Worm (Caenorhabditis elegans) whole organism, young adult: ENCODE measurements around the gene ssup-72.

Experiments used
- B0019.2 ChIP-seq: fragments of 200-800 bp; sonication (Bioruptor generic); conservative IDR thresholded peaks from 2 replicates; pipeline ENCODE4 v1.3.6; 2022; ENCODE audit warnings: missing genetic modification reagents, missing genetic modification characterization, missing compliant biosample characterization
- F10E7.11 ChIP-seq: sonication (generic microtip); optimal IDR thresholded peaks from 2 replicates; lab custom pipeline; 2017; ENCODE audit warnings: mild to moderate bottlenecking, missing genetic modification characterization, moderate library complexity, missing compliant biosample characterization
- F33H1.4 ChIP-seq: fragments of 200-800 bp; sonication (Bioruptor generic); IDR thresholded peaks from 2 replicates; pipeline ENCODE4 v1.3.6; 2022; ENCODE audit warnings: missing genetic modification reagents, missing genetic modification characterization, missing compliant biosample characterization
- K12H6.12 ChIP-seq: fragments of 200-800 bp; sonication (Bioruptor generic); optimal IDR thresholded peaks from 2 replicates; lab custom pipeline; 2018; ENCODE audit warnings: mild to moderate bottlenecking, missing genetic modification characterization, missing compliant biosample characterization
- Y53F4B.3 ChIP-seq: fragments of 200-800 bp; sonication (Bioruptor generic); IDR thresholded peaks from 2 replicates; pipeline ENCODE4 v1.3.6; 2022; ENCODE audit warnings: missing genetic modification reagents, missing genetic modification characterization, missing compliant biosample characterization
- Y67H2A.10 ChIP-seq: fragments of 200-800 bp; sonication (Bioruptor generic); conservative IDR thresholded peaks from 2 replicates; pipeline ENCODE4 v1.3.6; 2022; ENCODE audit warnings: missing genetic modification reagents, missing genetic modification characterization, missing compliant biosample characterization
- aptf-2 ChIP-seq: fragments of 200-800 bp; sonication (Bioruptor generic); conservative IDR thresholded peaks from 2 replicates; pipeline ENCODE4 v1.3.6; 2022; ENCODE audit warnings: missing genetic modification reagents, missing genetic modification characterization, missing compliant biosample characterization
- atf-7 ChIP-seq: sonication (generic microtip); optimal IDR thresholded peaks from 2 replicates; lab custom pipeline; 2017; ENCODE audit warnings: mild to moderate bottlenecking, missing genetic modification characterization, missing compliant biosample characterization
- attf-3 ChIP-seq: fragments of 200-800 bp; sonication (Bioruptor generic); conservative IDR thresholded peaks from 2 replicates; pipeline ENCODE4 v1.3.6; 2022; ENCODE audit warnings: missing genetic modification reagents, missing genetic modification characterization, missing compliant biosample characterization
- ccch-3 ChIP-seq: fragments of 200-800 bp; sonication (Bioruptor generic); optimal IDR thresholded peaks from 2 replicates; lab custom pipeline; 2018; ENCODE audit warnings: mild to moderate bottlenecking, missing genetic modification characterization, missing compliant biosample characterization
- cebp-1 ChIP-seq, 2 experiments: fragments of 200-800 bp in 1 of 2; sonication (Bioruptor generic) in 1 of 2; sonication (generic microtip) in 1 of 2; IDR thresholded peaks in 1 of 2; optimal IDR thresholded peaks in 1 of 2; 2 replicates each; pipeline versions ENCODE4 v1.3.6 to Lab custom; 2017 to 2022; ENCODE audit warnings: missing compliant biosample characterization in 2 of 2, missing genetic modification characterization in 2 of 2, mild to moderate bottlenecking in 1 of 2, missing genetic modification reagents in 1 of 2, moderate library complexity in 1 of 2
- cebp-2 ChIP-seq: fragments of 200-800 bp; sonication (Bioruptor generic); IDR thresholded peaks from 2 replicates; pipeline ENCODE4 v1.3.6; 2022; ENCODE audit warnings: missing genetic modification characterization, missing compliant biosample characterization
- ceh-27 ChIP-seq: fragments of 200-800 bp; sonication (Bioruptor generic); optimal IDR thresholded peaks from 2 replicates; lab custom pipeline; 2018; ENCODE audit warnings: mild to moderate bottlenecking, missing genetic modification characterization, moderate library complexity, missing compliant biosample characterization
- ceh-40 ChIP-seq: fragments of 200-800 bp; sonication (Bioruptor generic); IDR thresholded peaks from 2 replicates; pipeline ENCODE4 v1.3.6; 2022; ENCODE audit warnings: missing genetic modification characterization, missing compliant biosample characterization
- dox-1 ChIP-seq: fragments of 200-800 bp; sonication (Bioruptor generic); IDR thresholded peaks from 2 replicates; pipeline ENCODE4 v1.3.6; 2022; ENCODE audit warnings: missing genetic modification reagents, missing genetic modification characterization, missing compliant biosample characterization
- dpff-1 ChIP-seq: sonication (generic microtip); optimal IDR thresholded peaks from 2 replicates; lab custom pipeline; 2017; ENCODE audit warnings: mild to moderate bottlenecking, missing genetic modification characterization, missing compliant biosample characterization
- dpl-1 ChIP-seq: fragments of 150-350 bp; optimal IDR thresholded peaks from 2 replicates; lab custom pipeline; 2014; ENCODE audit warnings: missing biosample characterization, missing genetic modification reagents, missing genetic modification characterization
- egl-44 ChIP-seq: fragments of 200-800 bp; sonication (Bioruptor generic); IDR thresholded peaks from 2 replicates; pipeline ENCODE4 v1.3.6; 2022; ENCODE audit warnings: missing genetic modification reagents, missing genetic modification characterization, missing compliant biosample characterization
- egrh-3 ChIP-seq: fragments of 200-800 bp; sonication (Bioruptor generic); IDR thresholded peaks from 2 replicates; pipeline ENCODE4 v1.3.6; 2022; ENCODE audit warnings: missing genetic modification reagents, missing genetic modification characterization, missing compliant biosample characterization
- ets-4 ChIP-seq: fragments of 200-800 bp; sonication (Bioruptor generic); optimal IDR thresholded peaks from 2 replicates; lab custom pipeline; 2018; ENCODE audit warnings: mild to moderate bottlenecking, missing genetic modification characterization, missing compliant biosample characterization
- hlh-12 ChIP-seq: sonication (generic microtip); optimal IDR thresholded peaks from 2 replicates; lab custom pipeline; 2016; ENCODE audit warnings: missing genetic modification characterization, missing compliant biosample characterization
- hlh-26 ChIP-seq: fragments of 200-800 bp; sonication (Bioruptor generic); conservative IDR thresholded peaks from 2 replicates; pipeline ENCODE4 v1.3.6; 2022; ENCODE audit warnings: missing genetic modification reagents, missing genetic modification characterization, missing compliant biosample characterization
- hmg-1.2 ChIP-seq: fragments of 200-800 bp; sonication (Bioruptor generic); IDR thresholded peaks from 2 replicates; pipeline ENCODE4 v1.3.6; 2022; ENCODE audit warnings: missing genetic modification reagents, missing genetic modification characterization, missing compliant biosample characterization
- hrde-1 ChIP-seq: sonication (generic microtip); optimal IDR thresholded peaks from 2 replicates; lab custom pipeline; 2016; ENCODE audit warnings: missing genetic modification characterization, mild to moderate bottlenecking, missing compliant biosample characterization, moderate library complexity, missing genotype, missing genetic modification reagents, borderline replicate concordance
- lag-1 ChIP-seq: fragments of 200-800 bp; sonication (Bioruptor generic); IDR thresholded peaks from 2 replicates; pipeline ENCODE4 v1.3.6; 2022; ENCODE audit warnings: missing genetic modification reagents, missing genetic modification characterization, missing compliant biosample characterization
- lin-35 ChIP-seq, 3 experiments: fragments of 150-350 bp in 2 of 3; sonication (generic microtip) in 1 of 3; optimal IDR thresholded peaks; 2 replicates each; lab custom pipeline; 2014 to 2018; ENCODE audit warnings: missing biosample characterization in 3 of 3, missing genetic modification characterization in 3 of 3, missing genetic modification reagents in 3 of 3
- lin-40 ChIP-seq: sonication (generic microtip); optimal IDR thresholded peaks from 2 replicates; lab custom pipeline; 2016; ENCODE audit warnings: missing genetic modification characterization, mild to moderate bottlenecking, missing compliant biosample characterization, missing genotype, missing genetic modification reagents
- madf-3 ChIP-seq: fragments of 200-800 bp; sonication (Bioruptor generic); IDR thresholded peaks from 2 replicates; pipeline ENCODE4 v1.3.6; 2022; ENCODE audit warnings: missing genetic modification reagents, missing genetic modification characterization, missing compliant biosample characterization
- madf-6 ChIP-seq: fragments of 200-800 bp; sonication (Bioruptor generic); IDR thresholded peaks from 2 replicates; pipeline ENCODE4 v1.3.6; 2022; ENCODE audit warnings: missing genetic modification reagents, missing genetic modification characterization, missing compliant biosample characterization
- mxl-1 ChIP-seq: sonication (generic microtip); optimal IDR thresholded peaks from 2 replicates; lab custom pipeline; 2016; ENCODE audit warnings: missing genetic modification characterization, missing compliant biosample characterization
- nfya-2 ChIP-seq: fragments of 200-800 bp; sonication (Bioruptor generic); IDR thresholded peaks from 2 replicates; pipeline ENCODE4 v1.3.6; 2022; ENCODE audit warnings: missing genetic modification reagents, missing genetic modification characterization, missing compliant biosample characterization
- nfyb-1 ChIP-seq: fragments of 200-800 bp; sonication (Bioruptor generic); IDR thresholded peaks from 2 replicates; pipeline ENCODE4 v1.3.6; 2022; ENCODE audit warnings: missing genetic modification reagents, missing genetic modification characterization, missing compliant biosample characterization
- nhr-120 ChIP-seq: fragments of 200-800 bp; sonication (Bioruptor generic); IDR thresholded peaks from 2 replicates; pipeline ENCODE4 v1.3.6; 2022; ENCODE audit warnings: missing genetic modification characterization, missing compliant biosample characterization
- nhr-80 ChIP-seq: sonication (generic microtip); optimal IDR thresholded peaks from 2 replicates; lab custom pipeline; 2016; ENCODE audit warnings: missing genetic modification characterization, missing compliant biosample characterization
- nhr-90 ChIP-seq: sonication (generic microtip); optimal IDR thresholded peaks from 2 replicates; lab custom pipeline; 2016; ENCODE audit warnings: missing genotype, mild to moderate bottlenecking, missing genetic modification characterization, missing compliant biosample characterization
- rcor-1 ChIP-seq: fragments of 200-800 bp; sonication (Bioruptor generic); IDR thresholded peaks from 2 replicates; pipeline ENCODE4 v1.3.6; 2022; ENCODE audit warnings: missing genetic modification reagents, missing genetic modification characterization, missing compliant biosample characterization
- repo-1 ChIP-seq: sonication (generic microtip); optimal IDR thresholded peaks from 2 replicates; lab custom pipeline; 2017; ENCODE audit warnings: mild to moderate bottlenecking, missing genetic modification characterization, missing compliant biosample characterization
- snpc-1.3 ChIP-seq: sonication (generic microtip); optimal IDR thresholded peaks from 2 replicates; lab custom pipeline; 2017; ENCODE audit warnings: missing genetic modification characterization, mild to moderate bottlenecking, missing compliant biosample characterization, antibody characterized with exemption, moderate library complexity, missing genotype, missing genetic modification reagents; ENCODE audit not compliant: insufficient read depth
- snpc-4 ChIP-seq, 5 experiments: fragments of 150-350 bp in 1 of 5; sonication (generic microtip) in 4 of 5; optimal IDR thresholded peaks; 2 replicates each; lab custom pipeline; 2014 to 2018; ENCODE audit warnings: missing genetic modification characterization in 5 of 5, missing biosample characterization in 3 of 5, antibody characterized with exemption in 2 of 5, mild to moderate bottlenecking in 2 of 5, missing compliant biosample characterization in 2 of 5, missing genotype in 2 of 5, moderate library complexity in 2 of 5, missing genetic modification reagents in 1 of 5
- somi-1 ChIP-seq: fragments of 200-800 bp; sonication (Bioruptor generic); optimal IDR thresholded peaks from 2 replicates; lab custom pipeline; 2018; ENCODE audit warnings: mild to moderate bottlenecking, missing genetic modification characterization, missing compliant biosample characterization
- sptf-2 ChIP-seq: fragments of 200-800 bp; sonication (Bioruptor generic); optimal IDR thresholded peaks from 2 replicates; lab custom pipeline; 2018; ENCODE audit warnings: mild to moderate bottlenecking, missing genetic modification characterization, missing compliant biosample characterization
- zfh-2 ChIP-seq: fragments of 200-800 bp; sonication (Bioruptor generic); conservative IDR thresholded peaks from 2 replicates; pipeline ENCODE4 v1.3.6; 2022; ENCODE audit warnings: missing genetic modification reagents, missing genetic modification characterization, missing compliant biosample characterization
- ztf-22 ChIP-seq: fragments of 200-800 bp; sonication (Bioruptor generic); optimal IDR thresholded peaks from 2 replicates; lab custom pipeline; 2018; ENCODE audit warnings: mild to moderate bottlenecking, missing genetic modification characterization, moderate library complexity, missing compliant biosample characterization
- ztf-3 ChIP-seq: fragments of 200-800 bp; sonication (Bioruptor generic); optimal IDR thresholded peaks from 2 replicates; lab custom pipeline; 2018; ENCODE audit warnings: mild to moderate bottlenecking, missing genetic modification characterization, missing compliant biosample characterization

ssup-72 gene

DNA sequence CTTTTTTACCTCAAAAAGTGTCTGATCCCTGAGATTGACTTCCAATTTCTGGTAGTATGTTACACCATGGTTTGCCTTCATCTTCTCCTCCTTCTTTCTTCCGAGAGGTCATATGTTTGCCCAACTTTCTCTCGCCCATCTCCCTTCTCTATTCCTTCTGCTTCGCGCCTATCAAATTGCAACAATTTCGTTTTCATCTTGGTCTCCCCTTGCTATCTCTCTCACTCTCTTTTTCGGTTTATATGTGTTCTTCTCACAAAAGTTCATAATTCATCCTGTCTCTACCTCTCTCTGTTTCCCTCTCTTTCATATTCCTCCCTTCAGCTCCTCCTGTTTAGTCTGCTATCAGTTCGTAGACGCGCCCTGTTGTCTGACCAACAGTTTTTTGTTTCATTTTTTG, 50.3 kb downstream of the ssup-72 start:
- TF ChIP-seq B0019.2 (GFP tag; lab: Robert Waterston, UW) (no peak), nfyb-1 (GFP tag; lab: Robert Waterston, UW) (0 out of 2 replicates have a peak, but pooled peaks have one; percentile 48), mxl-1 (no peak), cebp-2 (GFP tag; lab: Robert Waterston, UW) (no peak), lag-1 (GFP tag; lab: Robert Waterston, UW) (no peak), madf-3 (no peak), F10E7.11 (tag; lab: Kevin White, UChicago) (no peak), ztf-3 (GFP tag; lab: Kevin White, UChicago) (no peak), aptf-2 (GFP tag; lab: Robert Waterston, UW) (no peak), hlh-26 (no peak), dox-1 (GFP tag; lab: Robert Waterston, UW) (peak; percentile 59), lin-40 (tag; lab: Kevin White, UChicago) (no peak), zfh-2 (GFP tag; lab: Robert Waterston, UW) (peak; percentile 31; the same call in 1 of the 2 replicates), cebp-1 (GFP tag; IDR thresholded peaks at IDR 0.05; lab: Robert Waterston, UW) (no peak), cebp-1 (tag; optimal IDR thresholded peaks at IDR 0.05; lab: Kevin White, UChicago) (peak; percentile 46), lin-35 (GFP tag; optimal IDR thresholded peaks at IDR 0.05; lab: Kevin White, UChicago) (no peak), ccch-3 (GFP tag; lab: Kevin White, UChicago) (no peak), snpc-1.3 (no peak), ceh-27 (no peak), F33H1.4 (GFP tag; lab: Robert Waterston, UW) (no peak), repo-1 (tag; lab: Kevin White, UChicago) (no peak), somi-1 (no peak), madf-6 (GFP tag; lab: Robert Waterston, UW) (no peak), hlh-12 (tag; lab: Kevin White, UChicago) (no peak), nhr-80 (tag; lab: Kevin White, UChicago) (peak; percentile 76), rcor-1 (GFP tag; lab: Robert Waterston, UW) (no peak), nhr-90 (no peak), ztf-22 (GFP tag; lab: Kevin White, UChicago) (no peak), Y67H2A.10 (no peak), Y53F4B.3 (GFP tag; lab: Robert Waterston, UW) (no peak), ets-4 (GFP tag; lab: Kevin White, UChicago) (no peak), hmg-1.2 (GFP tag; lab: Robert Waterston, UW) (no peak), nfya-2 (GFP tag; lab: Robert Waterston, UW) (no peak)

DNA sequence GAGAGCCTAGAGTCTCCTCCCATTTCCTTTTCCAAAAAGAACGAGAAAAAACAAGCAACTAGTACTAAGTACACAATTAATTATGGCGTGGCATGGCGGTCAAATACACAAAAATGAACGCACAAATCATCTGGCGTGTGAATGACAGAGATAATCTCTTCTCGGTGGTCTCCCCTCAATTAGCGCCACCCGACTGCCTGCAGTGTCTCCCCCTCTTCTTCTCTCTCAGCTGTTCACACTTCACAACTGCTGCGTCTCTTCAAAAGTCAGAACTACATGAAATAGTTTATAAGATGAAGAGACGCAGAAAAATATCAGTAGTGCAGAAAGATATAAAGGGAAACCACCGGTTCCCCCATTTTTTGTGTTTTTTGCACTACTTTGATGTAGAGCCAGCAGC, 51.0 kb downstream of the ssup-72 start:
- TF ChIP-seq egrh-3 (GFP tag; lab: Robert Waterston, UW) (peak; percentile 32; the same call in 1 of the 2 replicates), dox-1 (GFP tag; lab: Robert Waterston, UW) (peak; percentile 37; the same call in 1 of the 2 replicates), hmg-1.2 (GFP tag; lab: Robert Waterston, UW) (peak; percentile 74), attf-3 (GFP tag; lab: Robert Waterston, UW) (no peak), hrde-1 (tag; lab: Kevin White, UChicago) (no peak), snpc-4 (GFP tag; optimal IDR thresholded peaks at IDR 0.05; lab: Kevin White, UChicago) (no peak), snpc-4 (tag; optimal IDR thresholded peaks at IDR 0.05; lab: Kevin White, UChicago) (peak in 1 of 4 experiments; percentile 41), K12H6.12 (tag; lab: Kevin White, UChicago) (peak; percentile 21), ceh-40 (GFP tag; lab: Robert Waterston, UW) (no peak), sptf-2 (GFP tag; lab: Kevin White, UChicago) (no peak), atf-7 (tag; lab: Kevin White, UChicago) (no peak), cebp-1 (GFP tag; IDR thresholded peaks at IDR 0.05; lab: Robert Waterston, UW) (no peak), cebp-1 (tag; optimal IDR thresholded peaks at IDR 0.05; lab: Kevin White, UChicago) (peak; percentile 27), somi-1 (peak; percentile 75), egl-44 (GFP tag; lab: Robert Waterston, UW) (no peak), F10E7.11 (tag; lab: Kevin White, UChicago) (no peak), dpff-1 (tag; lab: Kevin White, UChicago) (no peak), dpl-1 (GFP tag; lab: Kevin White, UChicago) (no peak), hlh-26 (no peak), nhr-120 (GFP tag; lab: Robert Waterston, UW) (no peak), zfh-2 (GFP tag; lab: Robert Waterston, UW) (peak; percentile 61)
